Worm (Caenorhabditis elegans) whole organism, young adult: ENCODE results near the gene ins-34.

Source experiments
- B0336.3 ChIP-seq: fragments of 200-800 bp; sonication (Bioruptor generic); IDR thresholded peaks from 2 replicates; pipeline ENCODE4 v1.3.6; 2022; ENCODE audit warnings: missing genetic modification characterization, missing compliant biosample characterization
- C06A6.2 ChIP-seq: fragments of 200-800 bp; sonication (Bioruptor generic); conservative IDR thresholded peaks from 2 replicates; pipeline ENCODE4 v1.3.6; 2022; ENCODE audit warnings: missing genetic modification characterization, missing compliant biosample characterization
- F10E7.11 ChIP-seq: sonication (generic microtip); optimal IDR thresholded peaks from 2 replicates; lab custom pipeline; 2017; ENCODE audit warnings: mild to moderate bottlenecking, missing genetic modification characterization, moderate library complexity, missing compliant biosample characterization
- F37B4.10 ChIP-seq: fragments of 200-800 bp; sonication (Bioruptor generic); IDR thresholded peaks from 2 replicates; pipeline ENCODE4 v1.3.6; 2022; ENCODE audit warnings: missing genetic modification characterization, missing compliant biosample characterization
- F52B5.7 ChIP-seq: sonication (generic microtip); optimal IDR thresholded peaks from 2 replicates; lab custom pipeline; 2016; ENCODE audit warnings: mild to moderate bottlenecking, missing genetic modification characterization, missing compliant biosample characterization
- F55B11.4 ChIP-seq: sonication (generic microtip); optimal IDR thresholded peaks from 2 replicates; lab custom pipeline; 2016; ENCODE audit warnings: missing compliant biosample characterization, missing genetic modification characterization, borderline replicate concordance; ENCODE audit not compliant: insufficient read depth
- ZK185.1 ChIP-seq: sonication (generic microtip); optimal IDR thresholded peaks from 2 replicates; lab custom pipeline; 2016; ENCODE audit warnings: mild to moderate bottlenecking, missing genetic modification characterization, missing compliant biosample characterization; ENCODE audit not compliant: poor library complexity, severe bottlenecking
- aptf-2 ChIP-seq: fragments of 200-800 bp; sonication (Bioruptor generic); conservative IDR thresholded peaks from 2 replicates; pipeline ENCODE4 v1.3.6; 2022; ENCODE audit warnings: missing genetic modification reagents, missing genetic modification characterization, missing compliant biosample characterization
- bed-2 ChIP-seq: fragments of 200-800 bp; sonication (Bioruptor generic); IDR thresholded peaks from 2 replicates; pipeline ENCODE4 v1.3.6; 2022; ENCODE audit warnings: missing genetic modification reagents, missing genetic modification characterization, missing compliant biosample characterization
- cebp-1 ChIP-seq, 2 experiments: fragments of 200-800 bp in 1 of 2; sonication (Bioruptor generic) in 1 of 2; sonication (generic microtip) in 1 of 2; IDR thresholded peaks in 1 of 2; optimal IDR thresholded peaks in 1 of 2; 2 replicates each; pipeline versions ENCODE4 v1.3.6 to Lab custom; 2017 to 2022; ENCODE audit warnings: missing compliant biosample characterization in 2 of 2, missing genetic modification characterization in 2 of 2, mild to moderate bottlenecking in 1 of 2, missing genetic modification reagents in 1 of 2, moderate library complexity in 1 of 2
- dox-1 ChIP-seq: fragments of 200-800 bp; sonication (Bioruptor generic); IDR thresholded peaks from 2 replicates; pipeline ENCODE4 v1.3.6; 2022; ENCODE audit warnings: missing genetic modification reagents, missing genetic modification characterization, missing compliant biosample characterization
- dpff-1 ChIP-seq: sonication (generic microtip); optimal IDR thresholded peaks from 2 replicates; lab custom pipeline; 2017; ENCODE audit warnings: mild to moderate bottlenecking, missing genetic modification characterization, missing compliant biosample characterization
- dpl-1 ChIP-seq: fragments of 150-350 bp; optimal IDR thresholded peaks from 2 replicates; lab custom pipeline; 2014; ENCODE audit warnings: missing biosample characterization, missing genetic modification reagents, missing genetic modification characterization
- egl-44 ChIP-seq: fragments of 200-800 bp; sonication (Bioruptor generic); IDR thresholded peaks from 2 replicates; pipeline ENCODE4 v1.3.6; 2022; ENCODE audit warnings: missing genetic modification reagents, missing genetic modification characterization, missing compliant biosample characterization
- egrh-3 ChIP-seq: fragments of 200-800 bp; sonication (Bioruptor generic); IDR thresholded peaks from 2 replicates; pipeline ENCODE4 v1.3.6; 2022; ENCODE audit warnings: missing genetic modification reagents, missing genetic modification characterization, missing compliant biosample characterization
- him-1 ChIP-seq: sonication (generic microtip); optimal IDR thresholded peaks from 2 replicates; lab custom pipeline; 2016; ENCODE audit warnings: missing genotype, missing genetic modification reagents, missing genetic modification characterization, missing compliant biosample characterization
- lin-54 ChIP-seq: fragments of 200-800 bp; sonication (Bioruptor generic); optimal IDR thresholded peaks from 2 replicates; lab custom pipeline; 2018; ENCODE audit warnings: mild to moderate bottlenecking, missing genetic modification characterization, missing compliant biosample characterization
- lsl-1 ChIP-seq: fragments of 200-800 bp; sonication (Bioruptor generic); optimal IDR thresholded peaks from 2 replicates; lab custom pipeline; 2018; ENCODE audit warnings: mild to moderate bottlenecking, missing genetic modification characterization, moderate library complexity, missing compliant biosample characterization
- nfya-1 ChIP-seq: sonication (generic microtip); optimal IDR thresholded peaks from 2 replicates; lab custom pipeline; 2017; ENCODE audit warnings: antibody characterized with exemption, missing compliant biosample characterization, missing genetic modification characterization, borderline replicate concordance; ENCODE audit not compliant: insufficient read depth
- nhr-27 ChIP-seq: fragments of 200-800 bp; sonication (Bioruptor generic); optimal IDR thresholded peaks from 2 replicates; lab custom pipeline; 2018; ENCODE audit warnings: mild to moderate bottlenecking, missing genetic modification characterization, moderate library complexity, missing compliant biosample characterization
- nhr-90 ChIP-seq: sonication (generic microtip); optimal IDR thresholded peaks from 2 replicates; lab custom pipeline; 2016; ENCODE audit warnings: missing genotype, mild to moderate bottlenecking, missing genetic modification characterization, missing compliant biosample characterization
- sea-2 ChIP-seq: fragments of 200-800 bp; sonication (Bioruptor generic); IDR thresholded peaks from 2 replicates; pipeline ENCODE4 v1.3.6; 2022; ENCODE audit warnings: missing genetic modification characterization, missing compliant biosample characterization
- unc-130 ChIP-seq: sonication (generic microtip); optimal IDR thresholded peaks from 2 replicates; lab custom pipeline; 2016; ENCODE audit warnings: missing genetic modification reagents, missing genetic modification characterization, missing compliant biosample characterization
- xnd-1 ChIP-seq: sonication (generic microtip); optimal IDR thresholded peaks from 2 replicates; lab custom pipeline; 2016; ENCODE audit warnings: missing genotype, missing genetic modification reagents, missing genetic modification characterization, missing compliant biosample characterization
- ztf-28 ChIP-seq: fragments of 200-800 bp; sonication (Bioruptor generic); IDR thresholded peaks from 2 replicates; pipeline ENCODE4 v1.3.6; 2022; ENCODE audit warnings: missing genetic modification reagents, missing genetic modification characterization, missing compliant biosample characterization

ins-34 gene

ce11 chrIV:14145594-14145993, 39.2 kb downstream of the ins-34 start, which contains the start of gene oac-37:
TSS of gene oac-37 (plus strand) at chrIV:14145894.
- TF ChIP-seq dpl-1 (GFP tag; lab: Kevin White, UChicago) (no peak), bed-2 (GFP tag; lab: Robert Waterston, UW) (no peak), F37B4.10 (no peak), xnd-1 (tag; lab: Kevin White, UChicago) (no peak), dpff-1 (tag; lab: Kevin White, UChicago) (no peak), aptf-2 (GFP tag; lab: Robert Waterston, UW) (no peak), ZK185.1 (tag; lab: Kevin White, UChicago) (no peak), nhr-27 (tag; lab: Kevin White, UChicago) (no peak), unc-130 (GFP tag; lab: Kevin White, UChicago) (no peak), lin-54 (no peak)
- TF ChIP-seq, all 124 proteins: peak for 0

ce11 chrIV:14153261-14153660, 46.9 kb downstream of the ins-34 start, which contains the start of gene oac-38:
TSS of gene oac-38 (minus strand) at chrIV:14153361.
- no peak for TF ChIP-seq nfya-1
- no peak for TF ChIP-seq B0336.3 (GFP tag; lab: Robert Waterston, UW)
- TF ChIP-seq egrh-3 = no peak
- no peak for TF ChIP-seq cebp-1 (GFP tag; IDR thresholded peaks at IDR 0.05; lab: Robert Waterston, UW)
- no peak for TF ChIP-seq cebp-1 (tag; optimal IDR thresholded peaks at IDR 0.05; lab: Kevin White, UChicago)
- no peak for TF ChIP-seq sea-2 (GFP tag; lab: Robert Waterston, UW)
- no peak for TF ChIP-seq C06A6.2 (GFP tag; lab: Robert Waterston, UW)
- TF ChIP-seq nhr-90 (tag; lab: Kevin White, UChicago) = no peak
- TF ChIP-seq F55B11.4 = no peak
- no peak for TF ChIP-seq F10E7.11 (tag; lab: Kevin White, UChicago)
- no peak for TF ChIP-seq ztf-28 (GFP tag; lab: Robert Waterston, UW)
- no peak for TF ChIP-seq F52B5.7 (tag; lab: Kevin White, UChicago)
- TF ChIP-seq dox-1 (GFP tag; lab: Robert Waterston, UW) = no peak
- no peak for TF ChIP-seq lsl-1 (GFP tag; lab: Kevin White, UChicago)
- no peak for TF ChIP-seq ZK185.1 (tag; lab: Kevin White, UChicago)
- no peak for TF ChIP-seq egl-44
- TF ChIP-seq him-1 (tag; lab: Kevin White, UChicago) = no peak
